Worm (Caenorhabditis elegans) whole organism, L4/young adult: ENCODE data around the gene M117.1.

Experiments used
- W03F9.2 ChIP-seq: fragments of 150-350 bp; optimal IDR thresholded peaks from 2 replicates; lab custom pipeline; 2014; ENCODE audit warnings: missing biosample characterization, missing genetic modification characterization
- dao-5 ChIP-seq: sonication (generic microtip); optimal IDR thresholded peaks from 2 replicates; lab custom pipeline; 2016; ENCODE audit warnings: missing genotype, missing genetic modification characterization, moderate library complexity, missing compliant biosample characterization
- him-1 ChIP-seq: sonication (generic microtip); optimal IDR thresholded peaks from 2 replicates; lab custom pipeline; 2016; ENCODE audit warnings: missing genotype, missing genetic modification reagents, missing genetic modification characterization, missing compliant biosample characterization

ce11 chrIV:11772119-11772518 lies 41.9 kb upstream of the M117.1 start:
- no peak for TF ChIP-seq dao-5 (tag; lab: Kevin White, UChicago)
- TF ChIP-seq him-1 (tag; lab: Kevin White, UChicago), result no peak
- no peak for TF ChIP-seq W03F9.2 (tag; lab: Kevin White, UChicago)
